Fruit fly (Drosophila melanogaster) whole organism, embryonic: Measurements from ENCODE around the gene gdl.

Experiments
- Aef1 ChIP-seq: fragments of 200-800 bp; sonication (Bioruptor generic); IDR thresholded peaks from 3 replicates; pipeline ENCODE4 v1.3.6; 2022; ENCODE audit warnings: missing biosample characterization, missing genetic modification characterization
- BEAF-32 ChIP-seq: fragments of 200-800 bp; sonication (Bioruptor generic); optimal IDR thresholded peaks from 3 replicates; lab custom pipeline; 2017; ENCODE audit warnings: missing biosample characterization, missing genetic modification characterization, mild to moderate bottlenecking, moderate library complexity, missing genetic modification reagents
- C15 ChIP-seq: fragments of 200-800 bp; sonication (Bioruptor generic); IDR thresholded peaks from 3 replicates; pipeline ENCODE4 v1.3.6; 2022; ENCODE audit warnings: missing biosample characterization, missing genetic modification characterization
- CG10209 ChIP-seq: fragments of 200-800 bp; sonication (Bioruptor generic); optimal IDR thresholded peaks from 3 replicates; lab custom pipeline; 2017; ENCODE audit warnings: missing biosample characterization, mild to moderate bottlenecking, missing genetic modification characterization, missing genetic modification reagents
- CG11085 ChIP-seq: fragments of 200-800 bp; sonication (Bioruptor generic); IDR thresholded peaks from 2 replicates; pipeline ENCODE4 v1.3.6; 2022; ENCODE audit warnings: missing biosample characterization, missing genetic modification characterization
- CG12104 ChIP-seq: fragments of 200-800 bp; sonication (Bioruptor generic); optimal IDR thresholded peaks from 3 replicates; lab custom pipeline; 2016; ENCODE audit warnings: missing biosample characterization, missing genetic modification characterization
- CG12219 ChIP-seq: fragments of 200-800 bp; sonication (Bioruptor generic); optimal IDR thresholded peaks from 3 replicates; lab custom pipeline; 2018; ENCODE audit warnings: missing biosample characterization, mild to moderate bottlenecking, missing genetic modification characterization
- CG13123 ChIP-seq: fragments of 200-800 bp; sonication (Bioruptor generic); optimal IDR thresholded peaks from 2 replicates; lab custom pipeline; 2016; ENCODE audit warnings: missing biosample characterization, missing genetic modification characterization
- CG13894 ChIP-seq: fragments of 200-800 bp; sonication (Bioruptor generic); optimal IDR thresholded peaks from 3 replicates; lab custom pipeline; 2018; ENCODE audit warnings: missing biosample characterization, mild to moderate bottlenecking, missing genetic modification characterization, moderate library complexity
- CG14965 ChIP-seq: fragments of 200-800 bp; sonication (Bioruptor generic); optimal IDR thresholded peaks from 2 replicates; lab custom pipeline; 2016; ENCODE audit warnings: missing biosample characterization, missing genetic modification characterization, borderline replicate concordance
- CG18262 ChIP-seq: fragments of 200-800 bp; optimal IDR thresholded peaks from 3 replicates; lab custom pipeline; 2019; ENCODE audit warnings: missing biosample characterization, mild to moderate bottlenecking, missing genetic modification characterization, moderate library complexity
- CG2129 ChIP-seq: fragments of 200-800 bp; sonication (Bioruptor generic); IDR thresholded peaks from 2 replicates; pipeline ENCODE4 v1.3.6; 2022; ENCODE audit warnings: missing biosample characterization, missing genetic modification characterization; ENCODE audit not compliant: partially characterized antibody
- CG2712 ChIP-seq: fragments of 200-800 bp; optimal IDR thresholded peaks from 3 replicates; lab custom pipeline; 2019; ENCODE audit warnings: missing biosample characterization, mild to moderate bottlenecking, missing genetic modification characterization, moderate library complexity
- CG32532 ChIP-seq: fragments of 200-800 bp; sonication (Bioruptor generic); IDR thresholded peaks from 2 replicates; pipeline ENCODE4 v1.3.6; 2022; ENCODE audit warnings: missing biosample characterization, missing genetic modification characterization
- CG3281 ChIP-seq: fragments of 200-800 bp; sonication (Bioruptor generic); optimal IDR thresholded peaks from 3 replicates; lab custom pipeline; 2017; ENCODE audit warnings: missing biosample characterization, mild to moderate bottlenecking, missing genetic modification characterization
- CG4424 ChIP-seq: fragments of 200-800 bp; sonication (Bioruptor generic); optimal IDR thresholded peaks from 3 replicates; lab custom pipeline; 2016; ENCODE audit warnings: missing biosample characterization, missing genetic modification characterization
- CG4820 ChIP-seq: fragments of 200-800 bp; sonication (Bioruptor generic); optimal IDR thresholded peaks from 3 replicates; lab custom pipeline; 2016; ENCODE audit warnings: missing biosample characterization, missing genetic modification characterization
- CG6791 ChIP-seq: fragments of 200-800 bp; sonication (Bioruptor generic); IDR thresholded peaks from 3 replicates; pipeline ENCODE4 v1.3.6; 2022; ENCODE audit warnings: missing biosample characterization, missing genetic modification characterization; ENCODE audit not compliant: partially characterized antibody
- CG7556 ChIP-seq: fragments of 200-800 bp; sonication (Bioruptor generic); optimal IDR thresholded peaks from 2 replicates; lab custom pipeline; 2017; ENCODE audit warnings: missing biosample characterization, mild to moderate bottlenecking, missing genetic modification characterization
- CkIIα-i1 ChIP-seq: fragments of 200-800 bp; sonication (Bioruptor generic); IDR thresholded peaks from 2 replicates; pipeline ENCODE4 v1.3.6; 2022; ENCODE audit warnings: missing biosample characterization, missing genetic modification characterization
- D19A ChIP-seq: fragments of 200-800 bp; optimal IDR thresholded peaks from 3 replicates; lab custom pipeline; 2019; ENCODE audit warnings: missing biosample characterization, mild to moderate bottlenecking, missing genetic modification characterization, moderate library complexity
- Doc3 ChIP-seq: fragments of 200-800 bp; sonication (Bioruptor generic); IDR thresholded peaks from 3 replicates; pipeline ENCODE4 v1.3.6; 2022; ENCODE audit warnings: missing biosample characterization, missing genetic modification characterization; ENCODE audit not compliant: partially characterized antibody
- HLH3B ChIP-seq: fragments of 200-800 bp; sonication (Bioruptor generic); IDR thresholded peaks from 2 replicates; pipeline ENCODE4 v1.3.6; 2022; ENCODE audit warnings: missing biosample characterization, missing genetic modification characterization
- Hmx ChIP-seq: fragments of 200-800 bp; sonication (Bioruptor generic); optimal IDR thresholded peaks from 2 replicates; lab custom pipeline; 2016; ENCODE audit warnings: missing biosample characterization, missing genetic modification characterization
- Hr78 ChIP-seq, 2 experiments: fragments of 200-800 bp in 1 of 2; fragments of >200 bp in 1 of 2; sonication (Bioruptor generic) in 1 of 2; optimal IDR thresholded peaks; 2 replicates each; lab custom pipeline; 2017 to 2019; ENCODE audit warnings: missing biosample characterization in 2 of 2, missing genetic modification characterization in 2 of 2, mild to moderate bottlenecking in 1 of 2, moderate library complexity in 1 of 2
- Mad ChIP-seq: fragments of 200-800 bp; sonication (Bioruptor generic); optimal IDR thresholded peaks from 2 replicates; lab custom pipeline; 2016; ENCODE audit warnings: missing biosample characterization, missing genetic modification characterization
- Meics ChIP-seq: fragments of 200-800 bp; sonication (Bioruptor generic); optimal IDR thresholded peaks from 2 replicates; lab custom pipeline; 2017; ENCODE audit warnings: missing biosample characterization, mild to moderate bottlenecking, missing genetic modification characterization
- NFAT ChIP-seq: fragments of 200-800 bp; sonication (Bioruptor generic); IDR thresholded peaks from 2 replicates; pipeline ENCODE4 v1.3.6; 2022; ENCODE audit warnings: missing biosample characterization, missing genetic modification characterization
- Oli ChIP-seq: fragments of 200-800 bp; sonication (Bioruptor generic); optimal IDR thresholded peaks from 2 replicates; lab custom pipeline; 2018; ENCODE audit warnings: missing biosample characterization, mild to moderate bottlenecking, missing genetic modification characterization, moderate library complexity
- Rfx ChIP-seq: fragments of 200-800 bp; sonication (Bioruptor generic); IDR thresholded peaks from 2 replicates; pipeline ENCODE4 v1.3.6; 2022; ENCODE audit warnings: missing biosample characterization, missing genetic modification characterization
- Rx ChIP-seq: fragments of 200-800 bp; sonication (Bioruptor generic); IDR thresholded peaks from 2 replicates; pipeline ENCODE4 v1.3.6; 2022; ENCODE audit warnings: missing biosample characterization, missing genetic modification characterization
- Side ChIP-seq: fragments of 200-800 bp; sonication (Bioruptor generic); optimal IDR thresholded peaks from 2 replicates; lab custom pipeline; 2016; ENCODE audit warnings: missing biosample characterization, missing genetic modification characterization
- Sox102F ChIP-seq: fragments of 200-800 bp; sonication (Bioruptor generic); optimal IDR thresholded peaks from 2 replicates; lab custom pipeline; 2018; ENCODE audit warnings: missing biosample characterization, mild to moderate bottlenecking, missing genetic modification characterization, moderate library complexity
- Ssrp ChIP-seq: fragments of 200-800 bp; sonication (Bioruptor generic); optimal IDR thresholded peaks from 2 replicates; lab custom pipeline; 2018; ENCODE audit warnings: missing biosample characterization, mild to moderate bottlenecking, missing genetic modification characterization, moderate library complexity
- bcd ChIP-seq: fragments of 200-800 bp; sonication (Bioruptor generic); optimal IDR thresholded peaks from 2 replicates; lab custom pipeline; 2017; ENCODE audit warnings: missing biosample characterization, mild to moderate bottlenecking, missing genetic modification characterization
- chinmo ChIP-seq: fragments of 200-800 bp; sonication (Bioruptor generic); IDR thresholded peaks from 4 replicates; pipeline ENCODE4 v1.3.6; 2022; ENCODE audit warnings: missing biosample characterization, missing genetic modification characterization; ENCODE audit not compliant: partially characterized antibody
- chn ChIP-seq: fragments of 200-800 bp; sonication (Bioruptor generic); optimal IDR thresholded peaks from 2 replicates; lab custom pipeline; 2016; ENCODE audit warnings: missing biosample characterization, missing genetic modification characterization
- crc ChIP-seq: fragments of 200-800 bp; sonication (Bioruptor generic); optimal IDR thresholded peaks from 2 replicates; lab custom pipeline; 2016; ENCODE audit warnings: missing biosample characterization, missing genetic modification characterization
- danr ChIP-seq: fragments of 200-800 bp; sonication (Bioruptor generic); IDR thresholded peaks from 2 replicates; pipeline ENCODE4 v1.3.6; 2022; ENCODE audit warnings: missing biosample characterization, missing genetic modification characterization
- dysf ChIP-seq: fragments of 200-800 bp; sonication (Bioruptor generic); IDR thresholded peaks from 3 replicates; pipeline ENCODE4 v1.3.6; 2022; ENCODE audit warnings: missing biosample characterization, missing genetic modification characterization
- gsb-n ChIP-seq: fragments of 200-800 bp; sonication (Bioruptor generic); optimal IDR thresholded peaks from 3 replicates; lab custom pipeline; 2018; ENCODE audit warnings: missing biosample characterization, mild to moderate bottlenecking, missing genetic modification characterization
- inv ChIP-seq: fragments of 200-800 bp; sonication (Bioruptor generic); IDR thresholded peaks from 2 replicates; pipeline ENCODE4 v1.3.6; 2022; ENCODE audit warnings: missing biosample characterization, missing genetic modification characterization; ENCODE audit not compliant: partially characterized antibody
- jumu ChIP-seq: fragments of 200-800 bp; sonication (Bioruptor generic); optimal IDR thresholded peaks from 3 replicates; lab custom pipeline; 2016; ENCODE audit warnings: missing biosample characterization, missing genetic modification characterization
- nerfin-1 ChIP-seq: fragments of 200-800 bp; sonication (Bioruptor generic); optimal IDR thresholded peaks from 3 replicates; lab custom pipeline; 2019; ENCODE audit warnings: missing biosample characterization, mild to moderate bottlenecking, missing genetic modification characterization, moderate library complexity
- oc ChIP-seq: fragments of 200-800 bp; sonication (Bioruptor generic); optimal IDR thresholded peaks from 2 replicates; lab custom pipeline; 2018; ENCODE audit warnings: missing biosample characterization, mild to moderate bottlenecking, missing genetic modification characterization, moderate library complexity
- odd ChIP-seq: fragments of 200-800 bp; sonication (Bioruptor generic); optimal IDR thresholded peaks from 2 replicates; lab custom pipeline; 2017; ENCODE audit warnings: missing biosample characterization, mild to moderate bottlenecking, missing genetic modification characterization
- pfk ChIP-seq: fragments of 200-800 bp; sonication (Bioruptor generic); optimal IDR thresholded peaks from 2 replicates; lab custom pipeline; 2018; ENCODE audit warnings: missing biosample characterization, mild to moderate bottlenecking, missing genetic modification characterization, moderate library complexity
- z ChIP-seq: fragments of 200-800 bp; sonication (Bioruptor generic); IDR thresholded peaks from 3 replicates; pipeline ENCODE4 v1.3.6; 2022; ENCODE audit warnings: missing biosample characterization, missing genetic modification characterization

gdl gene

dm6 chr3L:15500813-15501645, 8.2 kb upstream of the gdl start, which contains the start of gene CG7272 (continued):
- TF ChIP-seq CG7556 (GFP tag; lab: Kevin White, UChicago) (no peak), CG18262 (tag; lab: Kevin White, UChicago) (no peak), inv (GFP tag; lab: Robert Waterston, UW) (no peak; the same call in 1 of the 2 replicates), Ssrp (tag; lab: Kevin White, UChicago) (no peak), NFAT (GFP tag; lab: Robert Waterston, UW) (peak; percentile 64; the same call in 1 of the 2 replicates), CG13894 (tag; lab: Kevin White, UChicago) (peak; percentile 48), dysf (GFP tag; lab: Robert Waterston, UW) (0 out of 3 replicates have a peak, but pooled peaks have one; percentile 32), CG4820 (GFP tag; lab: Kevin White, UChicago) (no peak), oc (tag; lab: Kevin White, UChicago) (peak; percentile 7), Mad (GFP tag; lab: Kevin White, UChicago) (no peak), Aef1 (GFP tag; lab: Robert Waterston, UW) (no peak), Side (GFP tag; lab: Kevin White, UChicago) (no peak), gsb-n (tag; lab: Kevin White, UChicago) (no peak), CG3281 (peak; percentile 3), Oli (tag; lab: Kevin White, UChicago) (no peak), jumu (no peak), Rx (GFP tag; lab: Robert Waterston, UW) (no peak), nerfin-1 (tag; lab: Kevin White, UChicago) (no peak), chinmo (GFP tag; lab: Robert Waterston, UW) (peak; percentile 28; the same call in 1 of the 4 replicates), CG10209 (GFP tag; lab: Kevin White, UChicago) (no peak), Sox102F (GFP tag; lab: Kevin White, UChicago) (no peak), CG4424 (GFP tag; lab: Kevin White, UChicago) (no peak), CG2129 (GFP tag; lab: Robert Waterston, UW) (no peak), CG32532 (GFP tag; lab: Robert Waterston, UW) (peak; percentile 47), Doc3 (no peak), CkIIα-i1 (no peak), CG2712 (peak; percentile 7), odd (GFP tag; lab: Kevin White, UChicago) (no peak), z (GFP tag; lab: Robert Waterston, UW) (no peak), Hr78 (GFP tag; optimal IDR thresholded peaks at IDR 0.05; lab: Kevin White, UChicago) (no peak), Meics (GFP tag; lab: Kevin White, UChicago) (peak; percentile 26), chn (GFP tag; lab: Kevin White, UChicago) (no peak), CG11085 (no peak), CG13123 (no peak), CG14965 (GFP tag; lab: Kevin White, UChicago) (no peak), CG12219 (GFP tag; lab: Kevin White, UChicago) (no peak), crc (GFP tag; lab: Kevin White, UChicago) (no peak), pfk (GFP tag; lab: Kevin White, UChicago) (no peak), Rfx (GFP tag; lab: Robert Waterston, UW) (peak; percentile 53), C15 (no peak), CG6791 (GFP tag; lab: Robert Waterston, UW) (no peak), CG12104 (GFP tag; lab: Kevin White, UChicago) (no peak), bcd (GFP tag; lab: Kevin White, UChicago) (no peak), BEAF-32 (GFP tag; lab: Kevin White, UChicago) (peak; percentile 20), D19A (peak; percentile 73), danr (GFP tag; lab: Robert Waterston, UW) (no peak), Hmx (GFP tag; lab: Kevin White, UChicago) (no peak), HLH3B (GFP tag; lab: Robert Waterston, UW) (no peak)
